Fruit fly (Drosophila melanogaster) whole organism, embryonic: ENCODE measurements around the gene CG9992.

Source experiments
- Awh ChIP-seq: fragments of 200-800 bp; sonication (Bioruptor generic); IDR thresholded peaks from 2 replicates; pipeline ENCODE4, ENCODE4 v1.3.6; 2022; ENCODE audit warnings: missing biosample characterization, missing genetic modification characterization
- Bdp1 ChIP-seq: fragments of 200-800 bp; sonication (Bioruptor generic); optimal IDR thresholded peaks from 3 replicates; lab custom pipeline; 2016; ENCODE audit warnings: missing biosample characterization, missing genetic modification characterization
- CG10147 ChIP-seq: fragments of 200-800 bp; sonication (Bioruptor generic); optimal IDR thresholded peaks from 2 replicates; lab custom pipeline; 2019; ENCODE audit warnings: missing biosample characterization, mild to moderate bottlenecking, missing genetic modification characterization, moderate library complexity
- CG10366 ChIP-seq: fragments of 200-800 bp; sonication (Bioruptor generic); IDR thresholded peaks from 2 replicates; pipeline ENCODE4 v1.3.6; 2022; ENCODE audit warnings: missing biosample characterization, missing genetic modification characterization
- CG13123 ChIP-seq: fragments of 200-800 bp; sonication (Bioruptor generic); optimal IDR thresholded peaks from 2 replicates; lab custom pipeline; 2016; ENCODE audit warnings: missing biosample characterization, missing genetic modification characterization
- CG14441 ChIP-seq: fragments of 200-800 bp; sonication (Bioruptor generic); IDR thresholded peaks from 2 replicates; pipeline ENCODE4 v1.3.6; 2022; ENCODE audit warnings: missing biosample characterization, missing genetic modification characterization
- CG15073 ChIP-seq: fragments of 200-800 bp; sonication (Bioruptor generic); optimal IDR thresholded peaks from 2 replicates; lab custom pipeline; 2016; ENCODE audit warnings: missing biosample characterization, missing genetic modification characterization
- CG16779 ChIP-seq: fragments of 200-800 bp; sonication (Bioruptor generic); IDR thresholded peaks from 2 replicates; pipeline ENCODE4 v1.3.6; 2022; ENCODE audit warnings: missing biosample characterization, missing genetic modification characterization
- CG18262 ChIP-seq: fragments of 200-800 bp; optimal IDR thresholded peaks from 3 replicates; lab custom pipeline; 2019; ENCODE audit warnings: missing biosample characterization, mild to moderate bottlenecking, missing genetic modification characterization, moderate library complexity
- CG18599 ChIP-seq: fragments of 200-800 bp; sonication (Bioruptor generic); optimal IDR thresholded peaks from 3 replicates; lab custom pipeline; 2017; ENCODE audit warnings: missing biosample characterization, missing genetic modification characterization, mild to moderate bottlenecking, moderate library complexity, missing genetic modification reagents
- CG34376 ChIP-seq: fragments of 200-800 bp; sonication (Bioruptor generic); optimal IDR thresholded peaks from 2 replicates; lab custom pipeline; 2018; ENCODE audit warnings: missing biosample characterization, mild to moderate bottlenecking, missing genetic modification characterization
- CG4617 ChIP-seq: fragments of 200-800 bp; sonication (Bioruptor generic); optimal IDR thresholded peaks from 3 replicates; lab custom pipeline; 2016; ENCODE audit warnings: missing biosample characterization, missing genetic modification characterization, borderline replicate concordance
- CG8089 ChIP-seq: fragments of 200-800 bp; sonication (Bioruptor generic); optimal IDR thresholded peaks from 3 replicates; lab custom pipeline; 2016; ENCODE audit warnings: missing biosample characterization, missing genetic modification characterization
- CG9437 ChIP-seq: fragments of 200-800 bp; sonication (Bioruptor generic); optimal IDR thresholded peaks from 2 replicates; lab custom pipeline; 2018; ENCODE audit warnings: missing biosample characterization, mild to moderate bottlenecking, missing genetic modification characterization
- GATAe ChIP-seq: fragments of 200-800 bp; sonication (Bioruptor generic); conservative IDR thresholded peaks from 2 replicates; pipeline ENCODE4 v1.3.6; 2022; ENCODE audit warnings: missing biosample characterization, missing genetic modification characterization
- H2.0 ChIP-seq: fragments of 200-800 bp; sonication (Bioruptor generic); IDR thresholded peaks from 2 replicates; pipeline ENCODE4 v1.3.6; 2022; ENCODE audit warnings: missing biosample characterization, missing genetic modification characterization
- Hr51 ChIP-seq, 2 experiments: fragments of 200-800 bp; sonication (Bioruptor generic); optimal IDR thresholded peaks; 2 replicates in 1 of 2; 3 replicates in 1 of 2; lab custom pipeline; 2016 to 2018; ENCODE audit warnings: missing biosample characterization in 2 of 2, missing genetic modification characterization in 2 of 2, mild to moderate bottlenecking in 1 of 2, moderate library complexity in 1 of 2
- MTF-1 ChIP-seq: fragments of 200-800 bp; sonication (Bioruptor generic); optimal IDR thresholded peaks from 2 replicates; lab custom pipeline; 2018; ENCODE audit warnings: missing biosample characterization, mild to moderate bottlenecking, missing genetic modification characterization, borderline replicate concordance
- NfI ChIP-seq: fragments of 200-800 bp; sonication (Bioruptor generic); optimal IDR thresholded peaks from 3 replicates; lab custom pipeline; 2018; ENCODE audit warnings: missing biosample characterization, mild to moderate bottlenecking, missing genetic modification characterization, moderate library complexity
- Oaz ChIP-seq: fragments of 200-800 bp; sonication (Bioruptor generic); IDR thresholded peaks from 2 replicates; pipeline ENCODE4 v1.3.6; 2022; ENCODE audit warnings: missing biosample characterization, missing genetic modification characterization
- Oli ChIP-seq: fragments of 200-800 bp; sonication (Bioruptor generic); optimal IDR thresholded peaks from 2 replicates; lab custom pipeline; 2018; ENCODE audit warnings: missing biosample characterization, mild to moderate bottlenecking, missing genetic modification characterization, moderate library complexity
- Ravus ChIP-seq: fragments of 200-800 bp; sonication (Bioruptor generic); IDR thresholded peaks from 2 replicates; pipeline ENCODE4 v1.3.6; 2022; ENCODE audit warnings: missing biosample characterization, missing genetic modification characterization
- Spps ChIP-seq: fragments of 200-800 bp; sonication (Bioruptor generic); optimal IDR thresholded peaks from 2 replicates; lab custom pipeline; 2018; ENCODE audit warnings: missing biosample characterization, mild to moderate bottlenecking, missing genetic modification characterization
- Taf1 ChIP-seq: fragments of 200-800 bp; sonication (Bioruptor generic); IDR thresholded peaks from 2 replicates; pipeline ENCODE4 v1.3.6; 2022; ENCODE audit warnings: missing biosample characterization, missing genetic modification characterization
- ab ChIP-seq: fragments of 200-800 bp; sonication (Bioruptor generic); optimal IDR thresholded peaks from 2 replicates; lab custom pipeline; 2016; ENCODE audit warnings: missing biosample characterization, missing genetic modification characterization
- bbx ChIP-seq: fragments of 200-800 bp; sonication (Bioruptor generic); IDR thresholded peaks from 2 replicates; pipeline ENCODE4 v1.3.6; 2022; ENCODE audit warnings: missing biosample characterization, missing genetic modification characterization; ENCODE audit not compliant: partially characterized antibody
- esg ChIP-seq: fragments of 200-800 bp; sonication (Bioruptor generic); conservative IDR thresholded peaks from 2 replicates; pipeline ENCODE4 v1.3.6; 2022; ENCODE audit warnings: missing biosample characterization, missing genetic modification characterization
- exex ChIP-seq: fragments of 200-800 bp; sonication (Bioruptor generic); optimal IDR thresholded peaks from 4 replicates; lab custom pipeline; 2018; ENCODE audit warnings: missing biosample characterization, mild to moderate bottlenecking, missing genetic modification characterization, moderate library complexity
- grau ChIP-seq: fragments of 200-800 bp; optimal IDR thresholded peaks from 3 replicates; lab custom pipeline; 2019; ENCODE audit warnings: missing biosample characterization, mild to moderate bottlenecking, missing genetic modification characterization, moderate library complexity
- lab ChIP-seq: fragments of 200-800 bp; sonication (Bioruptor generic); optimal IDR thresholded peaks from 3 replicates; lab custom pipeline; 2017; ENCODE audit warnings: missing biosample characterization, missing genetic modification characterization, mild to moderate bottlenecking, moderate library complexity, missing genetic modification reagents
- oc ChIP-seq: fragments of 200-800 bp; sonication (Bioruptor generic); optimal IDR thresholded peaks from 2 replicates; lab custom pipeline; 2018; ENCODE audit warnings: missing biosample characterization, mild to moderate bottlenecking, missing genetic modification characterization, moderate library complexity
- onecut ChIP-seq: fragments of 200-800 bp; sonication (Bioruptor generic); IDR thresholded peaks from 2 replicates; pipeline ENCODE4 v1.3.6; 2022; ENCODE audit warnings: missing biosample characterization, missing genetic modification characterization
- peb ChIP-seq: fragments of 200-800 bp; sonication (Bioruptor generic); IDR thresholded peaks from 2 replicates; pipeline ENCODE4 v1.3.6; 2022; ENCODE audit warnings: missing biosample characterization, missing genetic modification characterization
- sisA ChIP-seq: fragments of 200-800 bp; sonication (Bioruptor generic); IDR thresholded peaks from 2 replicates; pipeline ENCODE4 v1.3.6; 2022; ENCODE audit warnings: missing biosample characterization, missing genetic modification characterization
- ssp ChIP-seq: fragments of 200-800 bp; sonication (Bioruptor generic); IDR thresholded peaks from 2 replicates; pipeline ENCODE4 v1.3.6; 2022; ENCODE audit warnings: missing biosample characterization, missing genetic modification characterization
- stwl ChIP-seq: fragments of 200-800 bp; sonication (Bioruptor generic); optimal IDR thresholded peaks from 3 replicates; lab custom pipeline; 2018; ENCODE audit warnings: missing biosample characterization, mild to moderate bottlenecking, missing genetic modification characterization, moderate library complexity
- sug ChIP-seq: fragments of 200-800 bp; optimal IDR thresholded peaks from 2 replicates; lab custom pipeline; 2019; ENCODE audit warnings: missing biosample characterization, mild to moderate bottlenecking, missing genetic modification characterization, moderate library complexity

The CG9992 gene

dm6 chrX:16414451-16415368 is 30.0 kb upstream of the CG9992 start, which contains the start of gene Traf-like (continued):
- TF ChIP-seq CG4617 (GFP tag; lab: Kevin White, UChicago) (no peak), CG14441 (GFP tag; lab: Robert Waterston, UW) (peak; percentile 42; the same call in 1 of the 2 replicates), esg (0 out of 2 replicates have a peak, but pooled peaks have one; percentile 19), H2.0 (GFP tag; lab: Robert Waterston, UW) (no peak)

DNA sequence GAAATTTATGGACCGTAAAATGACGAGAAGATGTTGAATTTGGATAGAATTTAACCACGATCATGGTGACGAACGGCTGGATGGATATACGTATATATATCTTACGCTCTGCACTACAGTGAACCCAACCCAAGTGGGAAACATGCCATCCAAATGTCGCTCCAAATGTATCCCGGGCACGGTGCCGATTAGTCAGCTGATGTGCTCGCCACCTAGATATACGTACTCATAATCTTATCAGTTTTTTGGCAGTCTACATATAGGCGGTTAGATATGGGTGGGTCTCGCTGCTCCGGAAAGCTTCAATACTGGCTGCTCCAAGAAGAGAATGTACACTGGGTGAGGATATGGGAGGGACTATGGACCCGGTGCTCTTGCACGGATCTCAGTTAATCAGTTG is 21.4 kb upstream of the CG9992 start:
- peak; percentile 69 for TF ChIP-seq grau (tag; lab: Kevin White, UChicago)
- TF ChIP-seq sisA (GFP tag; lab: Robert Waterston, UW) = no peak
- no peak for TF ChIP-seq CG13123
- no peak for TF ChIP-seq Awh
- no peak for TF ChIP-seq oc (tag; lab: Kevin White, UChicago)
- no peak for TF ChIP-seq onecut
- TF ChIP-seq ssp (GFP tag; lab: Robert Waterston, UW) = no peak
- TF ChIP-seq lab (GFP tag; lab: Kevin White, UChicago) = peak; percentile 20
- TF ChIP-seq peb (GFP tag; lab: Robert Waterston, UW) = no peak
- TF ChIP-seq CG8089 (GFP tag; lab: Kevin White, UChicago) = no peak
- TF ChIP-seq Bdp1 (GFP tag; lab: Kevin White, UChicago) = no peak
- TF ChIP-seq CG16779 (GFP tag; lab: Robert Waterston, UW) = no peak
- TF ChIP-seq GATAe (GFP tag; lab: Robert Waterston, UW) = peak; percentile 56
- TF ChIP-seq Oaz = no peak
- TF ChIP-seq bbx (GFP tag; lab: Robert Waterston, UW) = no peak
- no peak for TF ChIP-seq Oli (tag; lab: Kevin White, UChicago)
- TF ChIP-seq CG34376 (GFP tag; lab: Kevin White, UChicago) = peak; percentile 51
- TF ChIP-seq sug (tag; lab: Kevin White, UChicago) = peak; percentile 6
- no peak for TF ChIP-seq MTF-1
- peak; percentile 28 for TF ChIP-seq exex (tag; lab: Kevin White, UChicago)

DNA sequence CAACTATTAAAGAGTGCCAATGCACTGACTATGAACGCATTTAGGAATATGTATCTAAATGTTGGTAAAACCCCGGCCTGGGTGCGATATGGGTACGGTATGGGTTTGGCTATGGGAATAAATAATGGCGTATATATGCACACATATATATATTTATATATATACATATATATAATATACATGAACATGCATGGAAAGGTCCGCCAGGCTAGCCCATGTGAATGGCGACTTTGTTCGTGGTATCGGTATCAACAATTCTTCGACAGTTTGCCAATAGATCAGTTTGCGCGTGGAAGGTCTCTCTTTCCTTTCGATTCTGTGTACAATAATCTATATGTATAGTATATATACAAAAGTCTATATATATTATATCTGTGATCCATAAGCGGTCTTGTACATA is 20.5 kb upstream of the CG9992 start, which contains the start of gene CG4301:
CG4301 (plus strand) TSS at position 301 of the 400 bp plus-strand sequence.
- no peak for TF ChIP-seq stwl (tag; lab: Kevin White, UChicago)
- TF ChIP-seq CG18599 (GFP tag; lab: Kevin White, UChicago) = no peak
- TF ChIP-seq CG18262 (tag; lab: Kevin White, UChicago) = no peak
- no peak for TF ChIP-seq CG10366 (GFP tag; lab: Robert Waterston, UW)
- TF ChIP-seq CG10147 (GFP tag; lab: Kevin White, UChicago) = no peak
- no peak for TF ChIP-seq Ravus (GFP tag; lab: Robert Waterston, UW)
- TF ChIP-seq Hr51 (GFP tag; optimal IDR thresholded peaks at IDR 0.05; lab: Kevin White, UChicago) = no peak
- no peak for TF ChIP-seq CG15073 (GFP tag; lab: Kevin White, UChicago)
- no peak for TF ChIP-seq Taf1 (GFP tag; lab: Robert Waterston, UW)
- TF ChIP-seq CG9437 = no peak
- TF ChIP-seq ab = no peak
- no peak for TF ChIP-seq NfI (GFP tag; lab: Kevin White, UChicago)
- no peak for TF ChIP-seq MTF-1
- no peak for TF ChIP-seq Spps (tag; lab: Kevin White, UChicago)
